Worm (Caenorhabditis elegans) whole organism, L4/young adult: ENCODE measurements around the gene unc-86.

Source experiments
- W03F9.2 ChIP-seq: fragments of 150-350 bp; optimal IDR thresholded peaks from 2 replicates; lab custom pipeline; 2014; ENCODE audit warnings: missing biosample characterization, missing genetic modification characterization
- dao-5 ChIP-seq: sonication (generic microtip); optimal IDR thresholded peaks from 2 replicates; lab custom pipeline; 2016; ENCODE audit warnings: missing genotype, missing genetic modification characterization, moderate library complexity, missing compliant biosample characterization
- him-1 ChIP-seq: sonication (generic microtip); optimal IDR thresholded peaks from 2 replicates; lab custom pipeline; 2016; ENCODE audit warnings: missing genotype, missing genetic modification reagents, missing genetic modification characterization, missing compliant biosample characterization

ce11 chrIII:8176265-8176664 lies 39.9 kb downstream of the unc-86 start, which contains the start of gene C50C3.12:
- TF ChIP-seq dao-5 (tag; lab: Kevin White, UChicago) = no peak
- TF ChIP-seq him-1 (tag; lab: Kevin White, UChicago) = no peak
- no peak for TF ChIP-seq W03F9.2 (tag; lab: Kevin White, UChicago)
